Fruit fly (Drosophila melanogaster): ENCODE data around the gene Cad89D.

DNA sequence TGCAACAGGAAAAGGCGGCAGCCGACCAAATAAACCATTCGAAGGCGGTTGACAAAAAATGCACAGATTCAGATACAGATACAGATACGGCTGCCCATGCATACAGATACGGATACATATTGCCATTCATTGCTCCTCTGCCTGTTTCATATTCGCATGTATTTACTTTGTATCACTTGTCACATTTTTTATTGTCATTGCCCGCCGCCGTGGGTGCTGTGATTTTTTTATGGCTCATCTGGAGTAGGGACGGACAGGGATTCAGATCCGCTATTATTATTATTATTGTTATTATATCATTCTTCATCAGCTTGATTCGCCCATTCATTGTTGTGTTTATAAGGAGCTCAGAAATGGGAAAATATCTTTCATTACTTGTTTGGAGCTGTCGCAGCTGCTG is 47.3 kb upstream of the Cad89D start:
- TF ChIP-seq h (optimal IDR thresholded peaks at IDR 0.05) (no peak), psq (optimal IDR thresholded peaks at IDR 0.05) (no peak), Myc (optimal IDR thresholded peaks at IDR 0.05) (no peak), insv (optimal IDR thresholded peaks at IDR 0.05) (no peak), ttk (optimal IDR thresholded peaks at IDR 0.05) (no peak)

Data from Kc167 (cell line).